Worm (Caenorhabditis elegans): ENCODE measurements around the gene hxk-3.

Gene hxk-3

ce11 chrIV:1475009-1475408, 22.4 kb upstream of the hxk-3 start, which contains the start of gene Y77E11A.12:
Gene Y77E11A.12 (minus strand): TSS chrIV:1475109.
- TF ChIP-seq W03F9.2 (tag; optimal IDR thresholded peaks at IDR 0.05) (no peak), him-1 (tag; optimal IDR thresholded peaks at IDR 0.05) (no peak), dao-5 (tag; optimal IDR thresholded peaks at IDR 0.05) (no peak)

DNA sequence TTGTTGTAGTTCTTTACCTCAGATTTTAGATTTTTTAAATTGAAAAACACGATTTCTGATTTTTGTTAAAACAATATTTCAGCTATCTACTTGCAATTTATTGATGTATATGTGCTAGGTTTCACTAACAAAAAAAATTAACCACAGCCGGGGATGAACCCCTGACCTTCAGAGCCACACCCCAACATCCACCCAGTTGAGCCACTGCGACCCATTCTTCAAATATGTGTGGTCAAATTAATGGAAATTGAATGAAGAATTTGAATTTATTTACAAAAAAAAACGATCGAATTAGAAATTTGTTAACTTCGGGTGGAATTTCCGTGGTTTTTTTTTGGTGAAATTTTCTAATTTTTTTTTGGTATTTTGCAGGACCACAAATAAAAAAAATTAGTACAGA, 18.8 kb upstream of the hxk-3 start:
- no peak for TF ChIP-seq dao-5 (tag; optimal IDR thresholded peaks at IDR 0.05)
- no peak for TF ChIP-seq him-1 (tag; optimal IDR thresholded peaks at IDR 0.05)
- TF ChIP-seq W03F9.2 (tag; optimal IDR thresholded peaks at IDR 0.05): no peak

- TF ChIP-seq dao-5 (tag; optimal IDR thresholded peaks at IDR 0.05): no peak
- TF ChIP-seq W03F9.2 (tag; optimal IDR thresholded peaks at IDR 0.05): no peak
- no peak for TF ChIP-seq him-1 (tag; optimal IDR thresholded peaks at IDR 0.05)
These were observed 12.4 kb upstream of the hxk-3 start, which contains the start of gene Y77E11A.16 for ce11 chrIV:1484968-1485474. Gene Y77E11A.16 (plus strand): TSS chrIV:1485424.

DNA sequence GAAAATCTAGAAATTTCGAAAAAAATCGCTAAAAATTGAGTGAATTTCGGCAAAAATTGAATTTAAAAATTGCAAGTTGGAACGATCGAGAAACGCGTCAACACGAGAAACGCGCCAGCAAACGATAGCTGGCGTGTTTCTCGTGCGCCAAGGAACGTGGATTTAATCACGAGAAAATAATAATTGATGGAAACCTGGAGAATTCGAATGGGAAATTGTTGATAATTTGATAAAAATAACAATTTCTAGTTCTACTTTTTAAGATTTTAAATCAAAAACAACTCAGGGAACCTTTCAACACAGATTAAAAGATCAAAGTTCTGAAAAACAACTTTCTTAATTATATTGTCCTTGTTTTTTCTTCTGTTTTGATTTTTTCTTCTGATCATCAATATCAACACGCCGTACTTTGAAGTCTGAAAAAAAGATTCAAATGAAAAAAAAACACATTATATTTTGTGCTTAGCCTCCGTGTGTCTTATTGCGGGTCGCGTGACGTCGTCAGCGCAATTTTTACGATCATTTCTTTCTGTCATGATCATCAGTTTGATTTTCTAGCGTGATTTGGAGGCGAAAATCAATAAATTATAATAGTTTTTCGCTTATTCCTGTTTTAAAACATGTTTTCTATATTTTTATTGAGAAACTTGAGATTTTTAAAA, 1.3 kb upstream of the hxk-3 start, which contains the start of gene npp-20:
TSS of gene npp-20 (minus strand) at position 6 of the 662 bp plus-strand sequence.
- no peak for TF ChIP-seq him-1 (tag; optimal IDR thresholded peaks at IDR 0.05)
- no peak for TF ChIP-seq W03F9.2 (tag; optimal IDR thresholded peaks at IDR 0.05)
- TF ChIP-seq dao-5 (tag; optimal IDR thresholded peaks at IDR 0.05): no peak

- TF ChIP-seq him-1 (tag; optimal IDR thresholded peaks at IDR 0.05) (no peak), dao-5 (tag; optimal IDR thresholded peaks at IDR 0.05) (no peak), W03F9.2 (tag; optimal IDR thresholded peaks at IDR 0.05) (no peak)
These were observed 770 bp upstream of the hxk-3 start for ce11 chrIV:1496679-1497033.

DNA sequence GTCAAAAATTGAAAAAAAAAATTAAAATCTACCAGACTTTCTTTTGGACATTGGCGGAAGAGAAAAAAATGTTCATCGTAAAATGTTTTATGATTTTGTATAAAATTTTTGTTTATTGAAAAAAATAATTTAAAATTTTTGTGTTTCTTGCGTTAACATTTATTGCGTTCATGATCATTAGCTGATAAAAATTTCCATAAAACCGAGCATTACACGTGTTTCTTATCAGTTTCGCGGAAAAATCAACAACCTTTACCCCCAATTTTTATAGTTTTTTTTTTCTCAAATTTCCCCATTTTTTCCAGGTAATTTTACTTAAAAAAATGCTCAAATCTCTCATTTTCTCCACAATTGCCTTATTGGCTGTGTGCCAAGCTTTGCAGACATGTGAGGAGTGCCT, 12.8 kb downstream of the hxk-3 start, which contains the start of gene txt-4:
TSS of gene txt-4 (plus strand) at position 324 of the 400 bp plus-strand sequence.
- TF ChIP-seq him-1 (tag; optimal IDR thresholded peaks at IDR 0.05): no peak
- no peak for TF ChIP-seq W03F9.2 (tag; optimal IDR thresholded peaks at IDR 0.05)
- no peak for TF ChIP-seq dao-5 (tag; optimal IDR thresholded peaks at IDR 0.05)

- TF ChIP-seq dao-5 (tag; optimal IDR thresholded peaks at IDR 0.05) (no peak), W03F9.2 (tag; optimal IDR thresholded peaks at IDR 0.05) (no peak), him-1 (tag; optimal IDR thresholded peaks at IDR 0.05) (no peak)
These were observed 15.5 kb downstream of the hxk-3 start for ce11 chrIV:1512944-1513343.

DNA sequence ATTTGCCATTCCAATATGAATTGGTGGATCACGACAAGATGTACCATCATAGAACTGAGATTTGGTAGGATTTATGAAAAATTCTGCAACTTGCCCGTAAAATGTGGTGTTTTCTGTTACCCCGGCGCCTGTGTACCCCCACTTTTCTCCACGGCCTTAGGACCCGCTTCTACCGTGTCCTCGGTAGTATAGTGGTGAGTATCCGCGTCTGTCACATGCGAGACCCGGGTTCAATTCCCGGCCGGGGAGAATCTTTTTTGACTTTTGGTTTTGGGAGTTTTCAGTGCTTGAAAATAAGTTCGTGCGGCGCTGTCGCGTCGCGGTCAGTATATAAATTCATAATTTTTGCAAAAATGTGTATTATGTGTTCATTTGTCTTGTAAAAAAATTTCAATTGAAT, 17.0 kb downstream of the hxk-3 start:
- TF ChIP-seq dao-5 (tag; optimal IDR thresholded peaks at IDR 0.05): no peak
- TF ChIP-seq him-1 (tag; optimal IDR thresholded peaks at IDR 0.05): no peak
- no peak for TF ChIP-seq W03F9.2 (tag; optimal IDR thresholded peaks at IDR 0.05)

ce11 chrIV:1515891-1516290, 18.5 kb downstream of the hxk-3 start:
- no peak for TF ChIP-seq dao-5 (tag; optimal IDR thresholded peaks at IDR 0.05)
- no peak for TF ChIP-seq W03F9.2 (tag; optimal IDR thresholded peaks at IDR 0.05)
- TF ChIP-seq him-1 (tag; optimal IDR thresholded peaks at IDR 0.05): no peak

- TF ChIP-seq him-1 (tag; optimal IDR thresholded peaks at IDR 0.05) (no peak), dao-5 (tag; optimal IDR thresholded peaks at IDR 0.05) (no peak), W03F9.2 (tag; optimal IDR thresholded peaks at IDR 0.05) (no peak)
These were observed 19.1 kb downstream of the hxk-3 start, which contains the start of gene clec-172 for ce11 chrIV:1516527-1516926. Gene clec-172 (minus strand): TSS chrIV:1516627.

ce11 chrIV:1521224-1521623, 23.8 kb downstream of the hxk-3 start, which contains the start of gene K03H6.4:
Gene K03H6.4 (minus strand): TSS chrIV:1521324.
- TF ChIP-seq him-1 (tag; optimal IDR thresholded peaks at IDR 0.05) (no peak), dao-5 (tag; optimal IDR thresholded peaks at IDR 0.05) (no peak), W03F9.2 (tag; optimal IDR thresholded peaks at IDR 0.05) (no peak)

- no peak for TF ChIP-seq W03F9.2 (tag; optimal IDR thresholded peaks at IDR 0.05)
- TF ChIP-seq him-1 (tag; optimal IDR thresholded peaks at IDR 0.05): no peak
- no peak for TF ChIP-seq dao-5 (tag; optimal IDR thresholded peaks at IDR 0.05)
These were observed 24.9 kb downstream of the hxk-3 start for ce11 chrIV:1522358-1522757.

- TF ChIP-seq him-1 (tag; optimal IDR thresholded peaks at IDR 0.05): no peak
- TF ChIP-seq W03F9.2 (tag; optimal IDR thresholded peaks at IDR 0.05): no peak
- TF ChIP-seq dao-5 (tag; optimal IDR thresholded peaks at IDR 0.05): no peak
These were observed 26.0 kb downstream of the hxk-3 start, which contains the start of gene K03H6.1 for ce11 chrIV:1523418-1523817. Gene K03H6.1 (plus strand): TSS chrIV:1523718.

- TF ChIP-seq W03F9.2 (tag; optimal IDR thresholded peaks at IDR 0.05): no peak
- TF ChIP-seq him-1 (tag; optimal IDR thresholded peaks at IDR 0.05): no peak
- no peak for TF ChIP-seq dao-5 (tag; optimal IDR thresholded peaks at IDR 0.05)
These were observed 38.9 kb downstream of the hxk-3 start, which contains the start of gene K03H6.5 for ce11 chrIV:1536316-1536715. Gene K03H6.5 (minus strand): TSS chrIV:1536416.

All from whole organism, L4/young adult.